Fruit fly (Drosophila melanogaster) whole organism, pupa: ENCODE data around the gene CG12010.
A peak's percentile ranks its signal among the peaks of the same experiment; 100 is the strongest.

ENCODE experiments used
- CG10348 ChIP-seq: fragments of 200-800 bp; sonication (Bioruptor generic); IDR thresholded peaks from 2 replicates; pipeline ENCODE4 v1.3.6; 2022; ENCODE audit warnings: missing biosample characterization, missing genetic modification characterization
- CG12605 ChIP-seq: fragments of 200-800 bp; sonication (Bioruptor generic); IDR thresholded peaks from 2 replicates; pipeline ENCODE4 v1.3.6; 2022; ENCODE audit warnings: missing biosample characterization, missing genetic modification characterization
- CG13204 ChIP-seq: fragments of 200-800 bp; sonication (Bioruptor generic); optimal IDR thresholded peaks from 2 replicates; lab custom pipeline; 2018; ENCODE audit warnings: missing biosample characterization, mild to moderate bottlenecking, missing genetic modification characterization, moderate library complexity
- CG14655 ChIP-seq: fragments of 200-800 bp; sonication (Bioruptor generic); optimal IDR thresholded peaks from 3 replicates; lab custom pipeline; 2017; ENCODE audit warnings: mild to moderate bottlenecking, missing biosample characterization, missing genetic modification reagents, missing genetic modification characterization
- CG15710 ChIP-seq: fragments of 200-800 bp; sonication (Bioruptor generic); optimal IDR thresholded peaks from 2 replicates; lab custom pipeline; 2018; ENCODE audit warnings: missing biosample characterization, mild to moderate bottlenecking, missing genetic modification characterization, moderate library complexity
- CG17806 ChIP-seq: fragments of 200-800 bp; sonication (Bioruptor generic); optimal IDR thresholded peaks from 2 replicates; lab custom pipeline; 2018; ENCODE audit warnings: missing biosample characterization, mild to moderate bottlenecking, missing genetic modification characterization, moderate library complexity
- CG32121 ChIP-seq: fragments of 200-800 bp; sonication (Bioruptor generic); IDR thresholded peaks from 2 replicates; pipeline ENCODE4 v1.3.6; 2022; ENCODE audit warnings: missing biosample characterization, missing genetic modification characterization
- CG34367 ChIP-seq: fragments of 200-800 bp; sonication (Bioruptor generic); optimal IDR thresholded peaks from 2 replicates; lab custom pipeline; 2018; ENCODE audit warnings: missing biosample characterization, mild to moderate bottlenecking, missing genetic modification characterization
- CG4496 ChIP-seq: fragments of 200-800 bp; sonication (Bioruptor generic); IDR thresholded peaks from 3 replicates; pipeline ENCODE4 v1.3.6; 2022; ENCODE audit warnings: missing biosample characterization, missing genetic modification characterization
- CG8159 ChIP-seq: fragments of 200-800 bp; sonication (Bioruptor generic); optimal IDR thresholded peaks from 3 replicates; lab custom pipeline; 2018; ENCODE audit warnings: missing biosample characterization, mild to moderate bottlenecking, missing genetic modification characterization, moderate library complexity
- CG8301 ChIP-seq: fragments of 200-800 bp; sonication (Bioruptor generic); optimal IDR thresholded peaks from 2 replicates; lab custom pipeline; 2018; ENCODE audit warnings: missing biosample characterization, mild to moderate bottlenecking, missing genetic modification characterization
- CG9948 ChIP-seq: fragments of 200-800 bp; sonication (Bioruptor generic); optimal IDR thresholded peaks from 2 replicates; lab custom pipeline; 2018; ENCODE audit warnings: missing biosample characterization, mild to moderate bottlenecking, missing genetic modification characterization, moderate library complexity
- D1 ChIP-seq: fragments of 200-800 bp; sonication (Bioruptor generic); optimal IDR thresholded peaks from 2 replicates; lab custom pipeline; 2018; ENCODE audit warnings: missing biosample characterization, mild to moderate bottlenecking, missing genetic modification characterization, moderate library complexity
- EcR ChIP-seq: fragments of 200-800 bp; sonication (Bioruptor generic); optimal IDR thresholded peaks from 3 replicates; lab custom pipeline; 2019; ENCODE audit warnings: missing biosample characterization, missing genetic modification characterization, mild to moderate bottlenecking, moderate library complexity, missing genetic modification reagents
- Ets98B ChIP-seq: fragments of 200-800 bp; sonication (Bioruptor generic); IDR thresholded peaks from 2 replicates; pipeline ENCODE4 v1.3.6; 2022; ENCODE audit warnings: missing biosample characterization, missing genetic modification characterization
- Pif1A ChIP-seq: fragments of 200-800 bp; sonication (Bioruptor generic); optimal IDR thresholded peaks from 3 replicates; lab custom pipeline; 2016; ENCODE audit warnings: missing biosample characterization, missing genetic modification characterization
- Pif1B ChIP-seq: fragments of 200-800 bp; sonication (Bioruptor generic); optimal IDR thresholded peaks from 3 replicates; lab custom pipeline; 2016; ENCODE audit warnings: missing biosample characterization, missing genetic modification characterization
- Snoo ChIP-seq: fragments of 200-800 bp; sonication (Bioruptor generic); optimal IDR thresholded peaks from 3 replicates; lab custom pipeline; 2017; ENCODE audit warnings: missing biosample characterization, mild to moderate bottlenecking, missing genetic modification characterization, inconsistent platforms
- fd96Ca ChIP-seq: fragments of 200-800 bp; sonication (Bioruptor generic); IDR thresholded peaks from 3 replicates; pipeline ENCODE4 v1.3.6; 2022; ENCODE audit warnings: missing biosample characterization, missing genetic modification characterization
- gl ChIP-seq: fragments of 200-800 bp; sonication (Bioruptor generic); optimal IDR thresholded peaks from 2 replicates; lab custom pipeline; 2018; ENCODE audit warnings: missing biosample characterization, mild to moderate bottlenecking, missing genetic modification characterization
- rn ChIP-seq: fragments of 200-800 bp; sonication (Bioruptor generic); IDR thresholded peaks from 2 replicates; pipeline ENCODE4 v1.3.6; 2022; ENCODE audit warnings: missing biosample characterization, missing genetic modification characterization

Gene CG12010

DNA sequence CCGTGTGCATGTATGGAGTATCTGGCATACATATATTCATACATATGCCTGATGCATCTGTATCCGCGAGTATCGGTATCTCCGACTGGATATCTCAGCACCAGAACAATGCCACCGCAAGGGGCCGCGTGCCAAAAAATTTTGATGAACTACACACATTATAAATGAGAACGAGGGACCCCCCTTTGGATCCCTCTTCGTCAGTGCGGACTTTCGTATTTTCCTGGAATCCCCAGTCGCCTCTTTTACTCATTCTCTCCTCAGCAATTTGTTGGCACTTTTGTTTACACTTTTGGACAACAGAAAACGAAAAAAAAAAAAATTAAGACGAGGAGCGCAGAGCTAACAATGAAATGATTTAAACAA lies 11.3 kb downstream of the CG12010 start:
- TF ChIP-seq EcR (GFP tag; lab: Kevin White, UChicago) (peak; percentile 10), CG14655 (GFP tag; lab: Kevin White, UChicago) (no peak)

DNA sequence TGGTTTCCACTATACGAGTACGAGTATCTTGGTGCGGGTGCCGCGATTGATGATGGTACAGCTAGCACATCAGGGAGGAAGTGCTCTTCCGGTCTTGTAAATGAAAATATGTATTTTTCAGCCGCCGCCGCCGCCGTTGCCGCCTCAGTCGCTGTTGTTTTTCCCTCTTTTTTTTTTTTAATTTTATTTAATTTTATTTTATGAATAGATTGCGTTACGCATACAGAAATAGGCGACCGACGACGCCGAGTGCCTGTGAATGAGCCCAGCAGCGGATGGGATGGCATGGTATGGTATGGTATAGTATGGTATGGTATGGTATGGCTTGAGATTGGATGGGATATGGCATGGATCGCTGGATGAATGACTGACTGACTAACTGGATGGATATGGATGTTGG lies 12.6 kb downstream of the CG12010 start:
- TF ChIP-seq CG34367 (tag; lab: Kevin White, UChicago): no peak
- no peak for TF ChIP-seq rn
- peak; percentile 26; the same call in 1 of the 2 replicates for TF ChIP-seq CG12605 (GFP tag; lab: Robert Waterston, UW)
- no peak for TF ChIP-seq D1 (tag; lab: Kevin White, UChicago)
- TF ChIP-seq CG10348 (GFP tag; lab: Robert Waterston, UW): no peak
- TF ChIP-seq gl (tag; lab: Kevin White, UChicago): no peak
- 0 out of 2 replicates have a peak, but pooled peaks have one; percentile 22 for TF ChIP-seq CG32121 (GFP tag; lab: Robert Waterston, UW)
- peak; percentile 4 for TF ChIP-seq CG14655 (GFP tag; lab: Kevin White, UChicago)
- TF ChIP-seq fd96Ca: no peak
- peak; percentile 24; the same call in 1 of the 2 replicates for TF ChIP-seq Ets98B (GFP tag; lab: Robert Waterston, UW)

DNA sequence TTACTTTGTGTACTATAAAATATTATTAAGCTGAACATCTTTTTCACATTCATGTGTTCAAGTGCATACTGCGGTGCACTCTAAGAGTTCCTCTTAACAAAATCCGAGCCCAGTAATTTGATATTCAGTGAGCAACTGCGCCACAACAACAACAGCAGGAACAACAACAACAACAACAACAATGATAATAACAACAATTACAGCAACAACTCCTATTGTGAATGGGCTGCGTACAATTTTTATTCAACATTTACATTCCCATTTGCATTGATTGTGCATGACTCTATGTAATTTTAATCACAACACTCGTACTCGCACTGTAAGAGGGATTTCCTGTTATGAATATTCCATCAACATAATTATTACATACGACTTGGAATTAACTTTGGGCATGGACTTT lies 13.5 kb downstream of the CG12010 start:
- TF ChIP-seq CG8301 (peak; percentile 22), Snoo (tag; lab: Kevin White, UChicago) (no peak), CG10348 (GFP tag; lab: Robert Waterston, UW) (no peak), CG32121 (GFP tag; lab: Robert Waterston, UW) (no peak), CG4496 (GFP tag; lab: Robert Waterston, UW) (no peak), CG8159 (tag; lab: Kevin White, UChicago) (no peak)

DNA sequence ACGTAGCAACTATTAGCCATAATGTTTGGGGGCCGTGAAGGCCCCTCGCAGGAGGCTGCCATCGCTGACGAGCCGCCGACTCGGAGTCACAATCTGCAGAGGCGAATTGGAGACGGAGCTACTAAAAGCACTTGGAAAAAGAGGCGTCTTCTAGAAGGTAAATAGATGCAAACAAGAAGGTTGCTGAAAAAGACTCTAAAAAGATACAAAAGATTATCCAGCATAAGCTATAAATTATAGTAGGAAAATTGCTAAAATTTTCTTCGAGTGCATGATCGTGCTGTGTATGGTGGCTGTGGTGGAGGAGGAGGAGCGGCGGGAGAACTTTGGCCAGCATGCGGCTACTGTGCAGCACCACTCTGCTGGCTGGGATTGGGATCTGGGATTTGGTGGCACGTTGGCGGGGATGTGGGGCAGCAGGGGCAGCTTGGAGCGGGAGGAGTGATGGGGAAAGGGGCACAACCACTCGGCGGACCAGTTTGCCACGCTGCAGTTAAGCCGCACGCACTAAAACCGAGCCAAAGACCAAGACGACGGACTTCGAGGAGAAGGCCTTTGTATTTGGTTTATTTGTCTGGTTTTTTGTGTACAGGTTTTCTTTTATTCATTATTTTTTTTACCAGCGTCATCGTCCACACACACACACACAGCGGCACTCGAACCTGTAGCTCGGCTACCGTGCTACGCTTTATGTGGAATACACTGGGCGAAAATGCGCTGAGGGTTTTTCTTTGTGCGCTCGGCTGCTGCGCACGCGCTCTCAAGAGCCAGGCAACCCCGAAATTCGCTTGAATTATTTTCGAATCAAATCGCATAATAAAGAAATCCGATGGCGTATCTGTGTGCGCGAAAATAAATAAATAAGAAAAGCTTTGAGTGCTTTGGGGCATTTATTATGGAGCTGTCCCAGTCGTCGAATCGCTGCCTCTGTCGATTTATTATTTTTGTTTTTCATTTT lies 14.9 kb downstream of the CG12010 start:
- peak; percentile 77 for TF ChIP-seq Pif1A (GFP tag; lab: Kevin White, UChicago)
- TF ChIP-seq CG12605 (GFP tag; lab: Robert Waterston, UW): peak; percentile 42
- TF ChIP-seq CG4496 (GFP tag; lab: Robert Waterston, UW): peak; percentile 85
- TF ChIP-seq rn: peak; percentile 85
- TF ChIP-seq CG8159 (tag; lab: Kevin White, UChicago): peak; percentile 75
- peak; percentile 47 for TF ChIP-seq CG34367 (tag; lab: Kevin White, UChicago)
- peak; percentile 74 for TF ChIP-seq CG8301
- peak; percentile 70 for TF ChIP-seq Pif1B
- peak; percentile 39 for TF ChIP-seq D1 (tag; lab: Kevin White, UChicago)
- peak; percentile 76 for TF ChIP-seq CG17806 (tag; lab: Kevin White, UChicago)
- peak; percentile 53 for TF ChIP-seq Snoo (tag; lab: Kevin White, UChicago)
- TF ChIP-seq CG14655 (GFP tag; lab: Kevin White, UChicago): peak; percentile 85
- peak; percentile 87 for TF ChIP-seq fd96Ca
- TF ChIP-seq CG13204 (GFP tag; lab: Kevin White, UChicago): peak; percentile 91
- TF ChIP-seq gl (tag; lab: Kevin White, UChicago): peak; percentile 43
- TF ChIP-seq CG15710 (tag; lab: Kevin White, UChicago): peak; percentile 72
- peak; percentile 22 for TF ChIP-seq EcR (GFP tag; lab: Kevin White, UChicago)
- TF ChIP-seq CG10348 (GFP tag; lab: Robert Waterston, UW): peak; percentile 45
- peak; percentile 86 for TF ChIP-seq Ets98B (GFP tag; lab: Robert Waterston, UW)
- TF ChIP-seq CG9948 (tag; lab: Kevin White, UChicago): peak; percentile 65
- TF ChIP-seq CG32121 (GFP tag; lab: Robert Waterston, UW): peak; percentile 78

DNA sequence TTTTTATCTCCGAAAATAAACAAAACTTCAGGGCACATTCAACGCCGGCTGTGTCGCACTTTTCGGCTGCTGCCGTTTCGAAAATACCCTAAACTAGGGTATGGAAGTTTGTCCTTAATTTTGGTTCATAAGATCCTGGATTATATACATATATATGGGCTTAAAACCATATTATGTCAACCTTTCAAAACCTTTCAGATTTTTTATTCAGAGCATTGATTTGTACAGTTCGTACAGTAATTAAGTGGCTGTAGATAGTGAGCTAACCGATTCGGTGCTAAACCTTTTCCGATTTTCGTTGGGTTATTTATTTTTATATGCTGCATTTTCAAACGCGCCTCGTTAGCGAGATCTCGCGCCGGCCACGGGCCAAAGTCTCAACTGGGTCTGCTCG lies 15.6 kb downstream of the CG12010 start:
- no peak for TF ChIP-seq CG8301
- peak; percentile 70 for TF ChIP-seq Pif1A (GFP tag; lab: Kevin White, UChicago)
- peak; percentile 55 for TF ChIP-seq Snoo (tag; lab: Kevin White, UChicago)
- TF ChIP-seq CG14655 (GFP tag; lab: Kevin White, UChicago): peak; percentile 21
- TF ChIP-seq Pif1B: peak; percentile 71
- TF ChIP-seq rn: no peak

DNA sequence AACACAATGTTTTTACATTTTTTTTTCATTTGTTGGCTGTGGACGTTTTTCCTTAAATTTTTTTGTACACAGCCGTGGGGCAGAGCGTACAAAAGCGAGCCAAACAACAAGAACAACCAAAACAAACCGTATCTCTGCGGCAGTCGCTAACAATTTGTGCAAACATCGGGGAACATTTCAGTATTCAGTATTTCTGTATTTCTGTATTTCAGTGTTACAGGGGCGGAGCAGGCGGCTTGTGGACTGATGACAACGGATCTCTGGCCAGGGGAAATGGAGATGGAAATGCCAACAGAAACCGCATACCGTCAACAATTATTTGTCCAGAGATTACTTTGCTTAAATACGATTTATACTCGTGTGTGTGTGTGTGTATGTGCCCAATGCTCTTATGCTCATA lies 16.4 kb downstream of the CG12010 start:
- no peak for TF ChIP-seq Ets98B (GFP tag; lab: Robert Waterston, UW)
- no peak for TF ChIP-seq CG4496 (GFP tag; lab: Robert Waterston, UW)
- TF ChIP-seq CG34367 (tag; lab: Kevin White, UChicago): no peak
- TF ChIP-seq Pif1B: no peak
- TF ChIP-seq Pif1A (GFP tag; lab: Kevin White, UChicago): no peak
- TF ChIP-seq EcR (GFP tag; lab: Kevin White, UChicago): no peak
